Worm (Caenorhabditis elegans): ENCODE results near the gene jmjd-4.

The jmjd-4 gene

DNA sequence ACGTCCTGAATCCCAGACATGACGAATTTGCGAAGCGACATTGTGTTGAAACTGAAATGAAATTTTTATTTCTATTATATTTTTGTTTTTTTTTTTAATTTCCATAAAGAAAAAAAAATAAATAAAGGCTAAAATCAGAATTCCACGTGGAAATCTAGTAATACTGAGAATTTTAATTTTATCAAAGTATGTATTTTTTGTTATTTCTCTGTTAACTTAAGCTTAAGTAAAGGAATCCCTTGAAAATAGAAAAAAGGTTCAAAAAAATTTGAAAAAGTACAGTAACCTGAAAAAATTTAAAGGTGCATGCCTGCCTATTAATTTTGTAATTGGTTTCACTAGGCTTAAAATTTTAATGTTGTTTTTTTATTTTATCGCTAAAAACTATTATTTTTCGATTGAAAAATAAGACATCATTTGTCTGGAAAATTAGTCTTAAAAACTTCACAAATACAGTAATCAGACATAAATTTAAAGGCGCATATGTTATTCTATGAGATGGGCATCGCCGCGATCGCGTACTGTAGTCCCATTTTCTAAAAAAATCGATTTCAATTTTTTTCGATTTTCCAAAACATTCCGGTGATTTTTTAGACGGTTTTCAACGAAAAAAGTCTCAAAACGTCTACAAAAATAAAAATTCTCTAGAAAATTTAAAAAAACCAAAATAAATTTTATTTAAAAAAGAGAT lies 3.3 kb downstream of the jmjd-4 start, which contains the start of gene nex-2:
Gene nex-2 (minus strand): TSS at position 51 of the 691 bp plus-strand sequence.
- TF ChIP-seq mcd-1 (GFP tag; IDR thresholded peaks at IDR 0.05), result no peak
- peak; percentile 71 for TF ChIP-seq xnd-1 (tag; optimal IDR thresholded peaks at IDR 0.05)
- peak; percentile 0 for TF ChIP-seq ztf-18 (tag; optimal IDR thresholded peaks at IDR 0.05)
- TF ChIP-seq Y79H2A.3 (GFP tag; conservative IDR thresholded peaks at IDR 0.05), result no peak
- 0 out of 2 replicates have a peak, but pooled peaks have one; percentile 36 for TF ChIP-seq D2030.7 (GFP tag; IDR thresholded peaks at IDR 0.05)
- peak; percentile 89 for TF ChIP-seq madf-6 (GFP tag; IDR thresholded peaks at IDR 0.05)
- peak; percentile 83 for TF ChIP-seq madf-8 (GFP tag; conservative IDR thresholded peaks at IDR 0.05)
- no peak for TF ChIP-seq cebp-1 (GFP tag; IDR thresholded peaks at IDR 0.05)
- no peak for TF ChIP-seq cebp-1 (tag; optimal IDR thresholded peaks at IDR 0.05)
- TF ChIP-seq lsl-1 (GFP tag; optimal IDR thresholded peaks at IDR 0.05), result peak; percentile 90
- peak; percentile 67 for TF ChIP-seq F33H1.4 (GFP tag; IDR thresholded peaks at IDR 0.05)

DNA sequence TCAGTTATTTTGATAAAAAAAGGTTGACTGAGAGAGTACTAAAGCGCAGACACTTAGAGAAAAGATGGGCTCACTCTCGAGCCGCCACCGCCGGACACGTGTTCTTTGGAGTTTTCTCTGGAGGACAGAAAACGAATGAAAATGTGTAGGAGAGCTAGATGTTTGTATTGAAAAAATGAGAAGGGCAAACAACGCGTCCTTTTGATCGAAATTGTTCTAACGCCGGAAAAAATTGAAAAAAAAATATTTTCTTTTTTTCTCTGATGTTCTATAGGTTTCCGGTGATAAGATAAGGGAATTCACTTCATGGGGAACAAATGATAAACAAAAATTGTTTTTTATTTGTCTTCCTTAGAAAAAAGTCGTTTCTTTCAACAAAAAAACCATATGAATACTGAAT lies 4.0 kb downstream of the jmjd-4 start:
- TF ChIP-seq Y67H2A.10 (GFP tag; conservative IDR thresholded peaks at IDR 0.05) (no peak), madf-6 (GFP tag; IDR thresholded peaks at IDR 0.05) (no peak), ama-1 (optimal IDR thresholded peaks at IDR 0.05) (peak; percentile 9), ama-1 (GFP tag; optimal IDR thresholded peaks at IDR 0.05) (no peak), F23B12.7 (tag; optimal IDR thresholded peaks at IDR 0.05; ENCODE audit: insufficient read depth) (peak; percentile 41), let-607 (tag; optimal IDR thresholded peaks at IDR 0.05) (peak in 1 of 2 experiments; percentile 35), ztf-18 (tag; optimal IDR thresholded peaks at IDR 0.05) (peak; percentile 29), cebp-1 (GFP tag; IDR thresholded peaks at IDR 0.05) (no peak), cebp-1 (tag; optimal IDR thresholded peaks at IDR 0.05) (peak; percentile 49), F10E7.11 (tag; optimal IDR thresholded peaks at IDR 0.05) (no peak), nhr-80 (tag; optimal IDR thresholded peaks at IDR 0.05) (peak; percentile 56)

DNA sequence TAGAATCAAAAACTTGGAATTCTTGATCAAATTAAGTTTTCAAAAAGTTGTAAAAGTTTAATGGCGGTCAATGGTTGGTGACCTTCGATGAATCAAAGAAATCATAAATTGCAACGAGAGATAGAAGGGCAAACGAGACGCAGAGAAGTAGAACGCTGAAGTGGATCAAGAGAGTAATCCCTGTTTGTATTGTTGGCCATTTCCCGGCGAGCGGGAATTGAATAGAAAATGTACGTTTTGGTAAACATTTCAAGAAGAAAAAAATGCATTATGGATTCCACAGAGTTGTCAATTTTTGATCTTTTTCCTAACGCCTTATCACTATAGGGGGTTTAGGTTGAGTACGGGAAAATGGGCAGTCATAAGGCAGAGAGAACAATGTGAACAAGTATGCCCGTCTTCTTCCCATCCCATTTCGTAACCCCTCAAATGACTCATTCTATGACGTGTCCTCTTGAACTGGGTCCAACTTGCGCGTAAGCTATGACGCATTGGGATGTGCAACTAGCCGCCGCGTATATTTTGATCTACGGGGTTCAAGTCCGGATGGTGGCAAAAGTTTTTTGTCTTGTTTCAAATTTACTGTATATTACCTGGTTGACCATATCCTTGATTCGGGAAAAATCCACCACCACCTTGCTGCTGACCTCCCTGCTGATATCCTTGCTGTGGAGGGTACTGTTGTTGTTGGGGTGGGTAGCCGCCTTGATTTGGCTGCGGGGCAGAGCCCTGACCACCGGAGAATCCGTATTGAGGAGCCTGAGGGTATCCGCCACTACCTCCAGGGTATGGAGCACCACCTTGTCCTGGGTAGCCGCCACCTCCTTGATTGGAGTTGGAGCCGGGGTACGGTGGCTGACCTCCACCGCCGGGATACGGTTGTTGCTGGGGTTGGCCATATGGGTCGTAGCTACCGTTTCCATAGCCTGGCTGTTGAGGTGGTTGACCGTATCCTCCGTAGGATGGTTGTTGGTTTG lies 5.0 kb downstream of the jmjd-4 start:
- TF ChIP-seq hlh-26 (GFP tag; conservative IDR thresholded peaks at IDR 0.05) (no peak), B0336.3 (GFP tag; IDR thresholded peaks at IDR 0.05) (no peak), F10E7.11 (tag; optimal IDR thresholded peaks at IDR 0.05) (no peak), F37B4.10 (GFP tag; IDR thresholded peaks at IDR 0.05) (no peak), madf-6 (GFP tag; IDR thresholded peaks at IDR 0.05) (peak; percentile 43), nfyb-1 (GFP tag; IDR thresholded peaks at IDR 0.05) (no peak), F57C9.4 (tag; optimal IDR thresholded peaks at IDR 0.05) (no peak), sea-2 (GFP tag; IDR thresholded peaks at IDR 0.05) (no peak), snpc-1.1 (tag; optimal IDR thresholded peaks at IDR 0.05; ENCODE audit: insufficient read depth) (no peak), attf-6 (GFP tag; IDR thresholded peaks at IDR 0.05) (no peak), C17E4.6 (GFP tag; IDR thresholded peaks at IDR 0.05) (no peak), cebp-1 (GFP tag; IDR thresholded peaks at IDR 0.05) (0 out of 2 replicates have a peak, but pooled peaks have one; percentile 11), cebp-1 (tag; optimal IDR thresholded peaks at IDR 0.05) (peak; percentile 77), egl-18 (GFP tag; IDR thresholded peaks at IDR 0.05) (no peak), let-607 (tag; optimal IDR thresholded peaks at IDR 0.05) (no peak), aptf-2 (GFP tag; conservative IDR thresholded peaks at IDR 0.05) (no peak), somi-1 (GFP tag; optimal IDR thresholded peaks at IDR 0.05) (no peak), Y56A3A.18 (GFP tag; IDR thresholded peaks at IDR 0.05) (no peak), B0035.1 (tag; optimal IDR thresholded peaks at IDR 0.05) (no peak), ccch-3 (GFP tag; optimal IDR thresholded peaks at IDR 0.05) (no peak), tbp1 (GFP tag; optimal IDR thresholded peaks at IDR 0.05) (no peak), nhr-27 (tag; optimal IDR thresholded peaks at IDR 0.05) (no peak), B0019.2 (GFP tag; conservative IDR thresholded peaks at IDR 0.05) (no peak), rec-8 (tag; optimal IDR thresholded peaks at IDR 0.05) (no peak), F23B12.7 (tag; optimal IDR thresholded peaks at IDR 0.05; ENCODE audit: insufficient read depth) (no peak), zfh-2 (GFP tag; conservative IDR thresholded peaks at IDR 0.05) (peak; percentile 84), sdz-38 (tag; optimal IDR thresholded peaks at IDR 0.05) (no peak), K12H6.12 (tag; optimal IDR thresholded peaks at IDR 0.05) (no peak), pha-4 (tag; optimal IDR thresholded peaks at IDR 0.05) (no peak)
